Fruit fly (Drosophila melanogaster) whole organism, adult: ENCODE data around the gene Tim17a2.

Experiments used
- CG12768 ChIP-seq: fragments of 200-800 bp; sonication (Bioruptor generic); optimal IDR thresholded peaks from 2 replicates; lab custom pipeline; 2017; ENCODE audit warnings: missing biosample characterization, missing genetic modification characterization, mild to moderate bottlenecking, moderate library complexity, missing genetic modification reagents
- CG14711 ChIP-seq: fragments of 200-800 bp; sonication (Bioruptor generic); optimal IDR thresholded peaks from 2 replicates; lab custom pipeline; 2018; ENCODE audit warnings: missing biosample characterization, mild to moderate bottlenecking, missing genetic modification characterization, moderate library complexity
- CG1620 ChIP-seq: fragments of 200-800 bp; sonication (Bioruptor generic); optimal IDR thresholded peaks from 2 replicates; lab custom pipeline; 2016; ENCODE audit warnings: missing biosample characterization, missing genetic modification characterization
- CG33017 ChIP-seq: fragments of 200-800 bp; sonication (Bioruptor generic); optimal IDR thresholded peaks from 2 replicates; lab custom pipeline; 2018; ENCODE audit warnings: missing biosample characterization, mild to moderate bottlenecking, missing genetic modification characterization, moderate library complexity
- Crg-1 ChIP-seq: fragments of 200-800 bp; sonication (Bioruptor generic); optimal IDR thresholded peaks from 2 replicates; lab custom pipeline; 2016; ENCODE audit warnings: missing biosample characterization, missing genetic modification characterization
- Hr96 ChIP-seq: fragments of 200-800 bp; sonication (Bioruptor generic); optimal IDR thresholded peaks from 2 replicates; lab custom pipeline; 2016; ENCODE audit warnings: missing biosample characterization, missing genetic modification characterization
- Mnt ChIP-seq: fragments of 200-800 bp; sonication (Bioruptor generic); optimal IDR thresholded peaks from 2 replicates; lab custom pipeline; 2016; ENCODE audit warnings: missing biosample characterization, mild to moderate bottlenecking, missing genetic modification characterization
- cic ChIP-seq: fragments of 200-800 bp; sonication (Bioruptor generic); optimal IDR thresholded peaks from 2 replicates; lab custom pipeline; 2017; ENCODE audit warnings: missing biosample characterization, mild to moderate bottlenecking, missing genetic modification characterization, moderate library complexity
- kay ChIP-seq: fragments of 200-800 bp; sonication (Bioruptor generic); peaks from one replicate; lab custom pipeline; 2016; ENCODE audit warnings: missing biosample characterization, missing genetic modification characterization, borderline replicate concordance
- ovo ChIP-seq: fragments of 200-800 bp; sonication (Bioruptor generic); optimal IDR thresholded peaks from 2 replicates; lab custom pipeline; 2016; ENCODE audit warnings: missing biosample characterization, missing genetic modification characterization
- pad ChIP-seq: fragments of 200-800 bp; sonication (Bioruptor generic); optimal IDR thresholded peaks from 3 replicates; lab custom pipeline; 2017; ENCODE audit warnings: missing biosample characterization, missing genetic modification characterization, mild to moderate bottlenecking, moderate library complexity, missing genetic modification reagents
- tj ChIP-seq: fragments of 200-800 bp; sonication (Bioruptor generic); optimal IDR thresholded peaks from 3 replicates; lab custom pipeline; 2017; ENCODE audit warnings: missing biosample characterization, mild to moderate bottlenecking, missing genetic modification characterization, moderate library complexity

dm6 chr3R:5219466-5219865 lies 43.0 kb downstream of the Tim17a2 start, which contains the start of the genes Prosbeta2R2 and CG1116:
- TF ChIP-seq pad (GFP tag; lab: Kevin White, UChicago) (no peak), CG12768 (no peak), CG33017 (tag; lab: Kevin White, UChicago) (no peak), Mnt (GFP tag; lab: Kevin White, UChicago) (no peak), tj (no peak), kay (GFP tag; lab: Kevin White, UChicago) (no peak), Crg-1 (GFP tag; lab: Kevin White, UChicago) (no peak), CG1620 (no peak), cic (no peak), ovo (GFP tag; lab: Kevin White, UChicago) (no peak), CG14711 (no peak), Hr96 (GFP tag; lab: Kevin White, UChicago) (no peak)
